Fruit fly (Drosophila melanogaster) whole organism, embryonic: ENCODE results near the gene Hacd1.

Source experiments
- Abd-B ChIP-seq: fragments of 200-800 bp; sonication (Bioruptor generic); optimal IDR thresholded peaks from 2 replicates; lab custom pipeline; 2018; ENCODE audit warnings: missing biosample characterization, mild to moderate bottlenecking, missing genetic modification characterization, moderate library complexity
- Antp ChIP-seq: fragments of 200-800 bp; sonication (Bioruptor generic); optimal IDR thresholded peaks from 3 replicates; lab custom pipeline; 2016; ENCODE audit warnings: missing biosample characterization, missing genetic modification characterization
- CG10431 ChIP-seq: fragments of 200-800 bp; sonication (Bioruptor generic); optimal IDR thresholded peaks from 3 replicates; lab custom pipeline; 2018; ENCODE audit warnings: missing biosample characterization, mild to moderate bottlenecking, missing genetic modification characterization
- CG10543 ChIP-seq: fragments of 200-800 bp; sonication (Bioruptor generic); optimal IDR thresholded peaks from 3 replicates; lab custom pipeline; 2017; ENCODE audit warnings: missing biosample characterization, mild to moderate bottlenecking, missing genetic modification characterization, moderate library complexity
- CG13624 ChIP-seq: fragments of 200-800 bp; sonication (Bioruptor generic); optimal IDR thresholded peaks from 2 replicates; lab custom pipeline; 2016; ENCODE audit warnings: missing biosample characterization, missing genetic modification characterization
- CG14050 ChIP-seq: fragments of 200-800 bp; sonication (Bioruptor generic); IDR thresholded peaks from 3 replicates; pipeline ENCODE4 v1.3.6; 2022; ENCODE audit warnings: missing biosample characterization, missing genetic modification characterization
- CG14965 ChIP-seq: fragments of 200-800 bp; sonication (Bioruptor generic); optimal IDR thresholded peaks from 2 replicates; lab custom pipeline; 2016; ENCODE audit warnings: missing biosample characterization, missing genetic modification characterization, borderline replicate concordance
- CG15073 ChIP-seq: fragments of 200-800 bp; sonication (Bioruptor generic); optimal IDR thresholded peaks from 2 replicates; lab custom pipeline; 2016; ENCODE audit warnings: missing biosample characterization, missing genetic modification characterization
- CG17385 ChIP-seq: fragments of 200-800 bp; sonication (Bioruptor generic); optimal IDR thresholded peaks from 3 replicates; lab custom pipeline; 2018; ENCODE audit warnings: missing biosample characterization, mild to moderate bottlenecking, missing genetic modification characterization
- CG3065 ChIP-seq: fragments of 200-800 bp; sonication (Bioruptor generic); optimal IDR thresholded peaks from 2 replicates; lab custom pipeline; 2016; ENCODE audit warnings: missing biosample characterization, missing genetic modification characterization
- CG31441 ChIP-seq: fragments of 200-800 bp; sonication (Bioruptor generic); IDR thresholded peaks from 2 replicates; pipeline ENCODE4 v1.3.6; 2022; ENCODE audit warnings: missing biosample characterization, missing genetic modification characterization
- CG34224 ChIP-seq: fragments of 200-800 bp; sonication (Bioruptor generic); IDR thresholded peaks from 3 replicates; pipeline ENCODE4 v1.3.6; 2022; ENCODE audit warnings: missing biosample characterization, missing genetic modification characterization; ENCODE audit not compliant: partially characterized antibody
- CG4707 ChIP-seq: fragments of 200-800 bp; sonication (Bioruptor generic); optimal IDR thresholded peaks from 2 replicates; lab custom pipeline; 2018; ENCODE audit warnings: missing biosample characterization, mild to moderate bottlenecking, missing genetic modification characterization, moderate library complexity
- CG6791 ChIP-seq: fragments of 200-800 bp; sonication (Bioruptor generic); IDR thresholded peaks from 3 replicates; pipeline ENCODE4 v1.3.6; 2022; ENCODE audit warnings: missing biosample characterization, missing genetic modification characterization; ENCODE audit not compliant: partially characterized antibody
- CG7357 ChIP-seq: fragments of 200-800 bp; sonication (Bioruptor generic); IDR thresholded peaks from 3 replicates; pipeline ENCODE4 v1.3.6; 2022; ENCODE audit warnings: missing biosample characterization, missing genetic modification characterization
- CG7987 ChIP-seq: fragments of 200-800 bp; sonication (Bioruptor generic); optimal IDR thresholded peaks from 2 replicates; lab custom pipeline; 2018; ENCODE audit warnings: missing biosample characterization, mild to moderate bottlenecking, missing genetic modification characterization, moderate library complexity
- CHES-1-like ChIP-seq: fragments of 200-800 bp; sonication (Bioruptor generic); optimal IDR thresholded peaks from 2 replicates; lab custom pipeline; 2016; ENCODE audit warnings: missing biosample characterization, missing genetic modification characterization
- Chrac-16 ChIP-seq: fragments of 200-800 bp; sonication (Bioruptor generic); optimal IDR thresholded peaks from 3 replicates; lab custom pipeline; 2016; ENCODE audit warnings: missing biosample characterization, missing genetic modification characterization
- Elba2 ChIP-seq: fragments of 200-800 bp; sonication (Bioruptor generic); optimal IDR thresholded peaks from 3 replicates; lab custom pipeline; 2016; ENCODE audit warnings: missing biosample characterization, missing genetic modification characterization
- Fer3 ChIP-seq: fragments of 200-800 bp; sonication (Bioruptor generic); optimal IDR thresholded peaks from 2 replicates; lab custom pipeline; 2018; ENCODE audit warnings: missing biosample characterization, mild to moderate bottlenecking, missing genetic modification characterization, moderate library complexity
- GATAe ChIP-seq: fragments of 200-800 bp; sonication (Bioruptor generic); conservative IDR thresholded peaks from 2 replicates; pipeline ENCODE4 v1.3.6; 2022; ENCODE audit warnings: missing biosample characterization, missing genetic modification characterization
- Gug ChIP-seq: fragments of 200-800 bp; sonication (Bioruptor generic); IDR thresholded peaks from 4 replicates; pipeline ENCODE4 v1.3.6; 2022; ENCODE audit warnings: missing biosample characterization, missing genetic modification characterization
- HmgD ChIP-seq: fragments of 200-800 bp; sonication (Bioruptor generic); optimal IDR thresholded peaks from 3 replicates; lab custom pipeline; 2016; ENCODE audit warnings: missing biosample characterization, missing genetic modification characterization
- Hsf ChIP-seq: fragments of 200-800 bp; sonication (Bioruptor generic); optimal IDR thresholded peaks from 3 replicates; lab custom pipeline; 2016; ENCODE audit warnings: missing biosample characterization, missing genetic modification characterization
- Kr ChIP-seq: fragments of 200-800 bp; sonication (Bioruptor generic); optimal IDR thresholded peaks from 2 replicates; lab custom pipeline; 2017; ENCODE audit warnings: missing biosample characterization, mild to moderate bottlenecking, missing genetic modification characterization
- Med ChIP-seq: fragments of 200-800 bp; sonication (Bioruptor generic); peaks from one replicate; lab custom pipeline; 2016; ENCODE audit warnings: missing biosample characterization, missing genetic modification characterization, mild to moderate bottlenecking, inconsistent platforms, moderate library complexity
- Myb ChIP-seq: fragments of 200-800 bp; sonication (Bioruptor generic); optimal IDR thresholded peaks from 2 replicates; lab custom pipeline; 2016; ENCODE audit warnings: missing biosample characterization, missing genetic modification characterization
- Nf-YC ChIP-seq: fragments of 200-800 bp; optimal IDR thresholded peaks from 3 replicates; lab custom pipeline; 2019; ENCODE audit warnings: missing biosample characterization, mild to moderate bottlenecking, missing genetic modification characterization, moderate library complexity
- Pdp1 ChIP-seq, 2 experiments: fragments of 200-800 bp; sonication (Bioruptor generic); optimal IDR thresholded peaks; 3 replicates each; lab custom pipeline; 2016; ENCODE audit warnings: missing biosample characterization in 2 of 2, missing genetic modification characterization in 2 of 2, mild to moderate bottlenecking in 1 of 2, moderate library complexity in 1 of 2
- Ptx1 ChIP-seq: fragments of 200-800 bp; sonication (Bioruptor generic); IDR thresholded peaks from 2 replicates; pipeline ENCODE4 v1.3.6; 2022; ENCODE audit warnings: missing biosample characterization, missing genetic modification characterization
- Ravus ChIP-seq: fragments of 200-800 bp; sonication (Bioruptor generic); IDR thresholded peaks from 2 replicates; pipeline ENCODE4 v1.3.6; 2022; ENCODE audit warnings: missing biosample characterization, missing genetic modification characterization
- Scr ChIP-seq: fragments of 200-800 bp; sonication (Bioruptor generic); IDR thresholded peaks from 2 replicates; pipeline ENCODE4 v1.3.6; 2022; ENCODE audit warnings: missing biosample characterization, missing genetic modification characterization; ENCODE audit not compliant: partially characterized antibody
- Sry-δ ChIP-seq: fragments of 200-800 bp; sonication (Bioruptor generic); optimal IDR thresholded peaks from 2 replicates; lab custom pipeline; 2016; ENCODE audit warnings: missing biosample characterization, missing genetic modification characterization
- Xbp1 ChIP-seq: fragments of 200-800 bp; sonication (Bioruptor generic); optimal IDR thresholded peaks from 3 replicates; lab custom pipeline; 2016; ENCODE audit warnings: missing biosample characterization, mild to moderate bottlenecking, missing genetic modification characterization
- ash1 ChIP-seq: fragments of 200-800 bp; sonication (Bioruptor generic); optimal IDR thresholded peaks from 2 replicates; lab custom pipeline; 2018; ENCODE audit warnings: missing biosample characterization, mild to moderate bottlenecking, missing genetic modification characterization
- ato ChIP-seq: fragments of 200-800 bp; sonication (Bioruptor generic); IDR thresholded peaks from 2 replicates; pipeline ENCODE4 v1.3.6; 2022; ENCODE audit warnings: missing biosample characterization, missing genetic modification characterization; ENCODE audit not compliant: partially characterized antibody
- bab2 ChIP-seq: fragments of 200-800 bp; sonication (Bioruptor generic); optimal IDR thresholded peaks from 2 replicates; lab custom pipeline; 2016; ENCODE audit warnings: missing biosample characterization, missing genetic modification characterization
- caup ChIP-seq: fragments of 200-800 bp; sonication (Bioruptor generic); optimal IDR thresholded peaks from 3 replicates; lab custom pipeline; 2017; ENCODE audit warnings: missing biosample characterization, mild to moderate bottlenecking, missing genetic modification characterization, moderate library complexity; ENCODE audit not compliant: severe bottlenecking
- chn ChIP-seq: fragments of 200-800 bp; sonication (Bioruptor generic); optimal IDR thresholded peaks from 2 replicates; lab custom pipeline; 2016; ENCODE audit warnings: missing biosample characterization, missing genetic modification characterization
- croc ChIP-seq: fragments of 200-800 bp; sonication (Bioruptor generic); conservative IDR thresholded peaks from 3 replicates; pipeline ENCODE4 v1.3.6; 2022; ENCODE audit warnings: missing biosample characterization, missing genetic modification characterization
- da ChIP-seq: fragments of 200-800 bp; sonication (Bioruptor generic); optimal IDR thresholded peaks from 2 replicates; lab custom pipeline; 2016; ENCODE audit warnings: missing biosample characterization, missing genetic modification characterization
- danr ChIP-seq: fragments of 200-800 bp; sonication (Bioruptor generic); IDR thresholded peaks from 2 replicates; pipeline ENCODE4 v1.3.6; 2022; ENCODE audit warnings: missing biosample characterization, missing genetic modification characterization
- dmrt11E ChIP-seq: fragments of 200-800 bp; sonication (Bioruptor generic); optimal IDR thresholded peaks from 3 replicates; lab custom pipeline; 2018; ENCODE audit warnings: missing biosample characterization, mild to moderate bottlenecking, missing genetic modification characterization, moderate library complexity
- ems ChIP-seq: fragments of 200-800 bp; sonication (Bioruptor generic); optimal IDR thresholded peaks from 3 replicates; lab custom pipeline; 2016; ENCODE audit warnings: missing biosample characterization, missing genetic modification characterization
- nerfin-2 ChIP-seq: fragments of 200-800 bp; sonication (Bioruptor generic); IDR thresholded peaks from 2 replicates; pipeline ENCODE4 v1.3.6; 2022; ENCODE audit warnings: missing biosample characterization, missing genetic modification characterization; ENCODE audit not compliant: partially characterized antibody
- otp ChIP-seq: fragments of 200-800 bp; sonication (Bioruptor generic); IDR thresholded peaks from 3 replicates; pipeline ENCODE4, ENCODE4 v1.3.6; 2022; ENCODE audit warnings: missing biosample characterization, missing genetic modification characterization
- schlank ChIP-seq: fragments of 200-800 bp; sonication (Bioruptor generic); optimal IDR thresholded peaks from 2 replicates; lab custom pipeline; 2018; ENCODE audit warnings: missing biosample characterization, mild to moderate bottlenecking, missing genetic modification characterization
- sob ChIP-seq: fragments of 200-800 bp; sonication (Bioruptor generic); IDR thresholded peaks from 2 replicates; pipeline ENCODE4 v1.3.6; 2022; ENCODE audit warnings: missing biosample characterization, missing genetic modification characterization
- wek ChIP-seq: fragments of 200-800 bp; sonication (Bioruptor generic); optimal IDR thresholded peaks from 3 replicates; lab custom pipeline; 2018; ENCODE audit warnings: missing biosample characterization, mild to moderate bottlenecking, missing genetic modification characterization, moderate library complexity

The Hacd1 gene

DNA sequence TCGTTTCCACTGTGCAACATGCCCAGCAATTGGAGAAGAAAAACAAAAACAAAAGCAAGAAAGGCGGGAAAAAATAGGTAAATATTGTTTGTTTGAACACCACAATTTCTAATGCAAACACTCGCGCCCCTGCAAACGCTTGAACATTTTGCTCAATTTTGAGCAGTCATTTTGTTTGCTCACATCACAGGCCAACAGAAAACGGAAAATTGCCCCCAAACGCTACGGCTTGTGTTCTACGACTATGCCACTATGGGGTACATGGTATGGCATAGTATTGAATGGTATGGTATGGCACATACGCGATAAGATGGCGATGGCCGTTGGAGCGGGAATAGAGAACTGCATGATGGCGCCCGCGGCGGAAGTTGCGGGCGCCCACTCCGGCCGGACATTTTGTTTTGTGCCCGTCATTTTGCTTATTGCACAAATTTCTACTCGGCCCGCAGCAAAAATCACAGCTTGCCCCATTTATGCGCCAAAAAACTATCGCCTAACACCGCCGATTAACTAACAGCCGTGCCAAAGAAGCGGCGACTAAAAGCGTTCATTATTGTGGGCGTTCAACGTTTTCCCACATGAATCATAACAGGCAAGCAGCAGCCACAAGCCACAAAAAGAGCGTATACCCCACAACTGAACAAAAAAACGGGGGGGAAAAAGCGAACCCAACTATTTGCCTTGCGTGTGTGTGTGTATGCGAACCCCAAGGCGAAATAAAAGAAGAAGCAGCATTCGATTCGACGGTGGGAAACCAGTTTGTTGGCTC, 2.3 kb upstream of the Hacd1 start (continued):
- TF ChIP-seq dmrt11E (tag; lab: Kevin White, UChicago) (peak; percentile 70), Hsf (no peak), CG14965 (peak; percentile 9), ash1 (no peak), danr (GFP tag; lab: Robert Waterston, UW) (no peak), caup (GFP tag; lab: Kevin White, UChicago) (peak; percentile 74), schlank (tag; lab: Kevin White, UChicago) (peak; percentile 66), nerfin-2 (GFP tag; lab: Robert Waterston, UW) (no peak), chn (GFP tag; lab: Kevin White, UChicago) (peak; percentile 30), HmgD (GFP tag; lab: Kevin White, UChicago) (no peak), otp (GFP tag; lab: Robert Waterston, UW) (no peak), Elba2 (GFP tag; lab: Kevin White, UChicago) (no peak), Med (GFP tag; lab: Kevin White, UChicago) (peak; percentile 93), ato (GFP tag; lab: Robert Waterston, UW) (no peak), CG7987 (GFP tag; lab: Kevin White, UChicago) (peak; percentile 62), Pdp1 (GFP tag; optimal IDR thresholded peaks at IDR 0.05; lab: Kevin White, UChicago) (peak; percentile 46 to 55), CG7357 (GFP tag; lab: Robert Waterston, UW) (0 out of 3 replicates have a peak, but pooled peaks have one; percentile 7), CHES-1-like (GFP tag; lab: Kevin White, UChicago) (peak; percentile 77), CG31441 (no peak), Xbp1 (GFP tag; lab: Kevin White, UChicago) (peak; percentile 17), CG13624 (GFP tag; lab: Kevin White, UChicago) (no peak), wek (GFP tag; lab: Kevin White, UChicago) (peak; percentile 88), CG4707 (GFP tag; lab: Kevin White, UChicago) (peak; percentile 88), CG34224 (GFP tag; lab: Robert Waterston, UW) (no peak), Abd-B (GFP tag; lab: Kevin White, UChicago) (no peak), Antp (GFP tag; lab: Kevin White, UChicago) (peak; percentile 33), Nf-YC (tag; lab: Kevin White, UChicago) (no peak), CG10543 (GFP tag; lab: Kevin White, UChicago) (peak; percentile 85), Chrac-16 (no peak), Kr (GFP tag; lab: Kevin White, UChicago) (peak; percentile 89), CG3065 (GFP tag; lab: Kevin White, UChicago) (peak; percentile 85), croc (GFP tag; lab: Robert Waterston, UW) (no peak; the same call in 1 of the 3 replicates), Scr (GFP tag; lab: Robert Waterston, UW) (no peak), Sry-δ (GFP tag; lab: Kevin White, UChicago) (no peak), GATAe (GFP tag; lab: Robert Waterston, UW) (no peak), Fer3 (peak; percentile 20), CG17385 (GFP tag; lab: Kevin White, UChicago) (peak; percentile 91), ems (GFP tag; lab: Kevin White, UChicago) (peak; percentile 19), Ptx1 (GFP tag; lab: Robert Waterston, UW) (no peak), sob (GFP tag; lab: Robert Waterston, UW) (no peak), Gug (GFP tag; lab: Robert Waterston, UW) (no peak), CG10431 (GFP tag; lab: Kevin White, UChicago) (peak; percentile 96), bab2 (peak; percentile 56), CG6791 (GFP tag; lab: Robert Waterston, UW) (no peak), CG14050 (GFP tag; lab: Robert Waterston, UW) (no peak), CG15073 (no peak), da (GFP tag; lab: Kevin White, UChicago) (no peak), Myb (GFP tag; lab: Kevin White, UChicago) (no peak), Ravus (GFP tag; lab: Robert Waterston, UW) (no peak)
